Fruit fly (Drosophila melanogaster): ENCODE data around the gene CG14445.

DNA sequence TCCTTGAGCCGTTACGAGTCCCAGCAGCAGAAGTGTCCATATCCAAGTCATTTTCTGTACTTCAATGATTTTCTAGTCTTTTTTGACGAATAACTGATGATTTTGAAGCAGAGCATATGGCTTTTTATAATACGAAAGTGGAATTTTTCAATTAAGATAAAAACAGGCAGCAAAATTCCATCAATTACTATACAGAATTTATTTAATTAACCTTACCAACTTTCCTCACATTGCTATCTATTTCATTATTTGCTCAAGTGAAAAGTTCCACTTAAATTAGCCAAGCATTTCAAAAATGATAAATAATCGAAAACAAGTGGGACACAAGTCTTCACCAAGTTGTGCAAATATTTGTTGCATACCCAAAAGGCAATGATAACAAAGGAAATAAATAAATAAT, 37.3 kb upstream of the CG14445 start, which contains the start of gene CG43090:
- TF ChIP-seq mld (GFP tag; IDR thresholded peaks at IDR 0.05; ENCODE audit: partially characterized antibody) (no peak), bab2 (GFP tag; optimal IDR thresholded peaks at IDR 0.05) (no peak), CG31365 (tag; optimal IDR thresholded peaks at IDR 0.05) (no peak), peb (GFP tag; IDR thresholded peaks at IDR 0.05) (no peak), inv (GFP tag; IDR thresholded peaks at IDR 0.05; ENCODE audit: partially characterized antibody) (no peak), tio (GFP tag; optimal IDR thresholded peaks at IDR 0.05) (no peak), CG8388 (GFP tag; optimal IDR thresholded peaks at IDR 0.05) (no peak)

Measured in whole organism, embryonic.